Worm (Caenorhabditis elegans) whole organism, midembryonic: ENCODE measurements around the gene cone-1.
"Not testable (repeated sequence)": the region's sequence is repeated elsewhere in the genome, so short reads cannot be mapped to it uniquely, and the experiment has no call there.

Experiments used
- flt-1 ChIP-seq: fragments of 200-800 bp; sonication (Bioruptor generic); IDR thresholded peaks from 2 replicates; pipeline ENCODE4 v1.3.6; 2022; ENCODE audit warnings: missing genetic modification characterization, missing compliant biosample characterization
- med-1 ChIP-seq: sonication (generic microtip); optimal IDR thresholded peaks from 2 replicates; lab custom pipeline; 2017; ENCODE audit warnings: missing genetic modification characterization, mild to moderate bottlenecking, missing compliant biosample characterization, antibody characterized with exemption, missing genetic modification reagents; ENCODE audit not compliant: insufficient read depth

DNA sequence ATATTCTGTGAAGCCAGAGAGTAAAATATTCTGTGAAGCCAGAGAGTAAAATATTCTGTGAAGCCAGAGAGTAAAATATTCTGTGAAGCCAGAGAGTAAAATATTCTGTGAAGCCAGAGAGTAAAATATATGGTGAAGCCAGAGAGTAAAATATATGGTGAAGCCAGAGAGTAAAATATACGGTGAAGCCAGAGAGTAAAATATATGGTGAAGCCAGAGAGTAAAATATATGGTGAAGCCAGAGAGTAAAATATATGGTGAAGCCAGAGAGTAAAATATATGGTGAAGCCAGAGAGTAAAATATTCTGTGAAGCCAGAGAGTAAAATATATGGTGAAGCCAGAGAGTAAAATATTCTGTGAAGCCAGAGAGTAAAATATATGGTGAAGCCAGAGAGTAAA lies 29.8 kb upstream of the cone-1 start:
- not testable (repeated sequence) for TF ChIP-seq med-1 (GFP tag; lab: Kevin White, UChicago)
- 0 out of 2 replicates have a peak, but pooled peaks have one; percentile 14 for TF ChIP-seq flt-1 (GFP tag; lab: Robert Waterston, UW)
